Fruit fly (Drosophila melanogaster): ENCODE results near the gene Dh31.

dm6 chr2L:8451497-8451896 is 55.1 kb downstream of the Dh31 start:
- TF ChIP-seq D1 (tag; optimal IDR thresholded peaks at IDR 0.05) (no peak), gl (tag; optimal IDR thresholded peaks at IDR 0.05) (no peak), CG10348 (GFP tag; IDR thresholded peaks at IDR 0.05) (no peak), CG34367 (tag; optimal IDR thresholded peaks at IDR 0.05) (no peak), CG4496 (GFP tag; IDR thresholded peaks at IDR 0.05) (no peak), Snoo (tag; optimal IDR thresholded peaks at IDR 0.05) (no peak), EcR (GFP tag; optimal IDR thresholded peaks at IDR 0.05) (no peak)

All from whole organism, pupa.